Worm (Caenorhabditis elegans) whole organism, L4 larva: Measurements from ENCODE around the gene lpl-1.

Source experiments
- F44E2.7 ChIP-seq: fragments of 200-800 bp; sonication (Bioruptor generic); IDR thresholded peaks from 2 replicates; pipeline ENCODE4 v2.1.2; 2022; ENCODE audit warnings: missing genetic modification characterization, missing compliant biosample characterization
- F49E8.2 ChIP-seq: sonication (generic microtip); optimal IDR thresholded peaks from 2 replicates; lab custom pipeline; 2016; ENCODE audit warnings: missing compliant biosample characterization, mild to moderate bottlenecking, missing genetic modification characterization, borderline replicate concordance
- Y105C5A.15 ChIP-seq: fragments of 200-800 bp; sonication (Bioruptor generic); IDR thresholded peaks from 2 replicates; pipeline ENCODE4 v1.3.6; 2022; ENCODE audit warnings: missing genetic modification characterization, missing compliant biosample characterization
- ZK337.2 ChIP-seq: fragments of 200-800 bp; sonication (Bioruptor generic); IDR thresholded peaks from 2 replicates; pipeline ENCODE4 v1.3.6; 2022; ENCODE audit warnings: missing genetic modification reagents, missing genetic modification characterization, missing compliant biosample characterization
- ama-1 ChIP-seq: fragments of 150-350 bp; optimal IDR thresholded peaks from 2 replicates; lab custom pipeline; 2014; ENCODE audit warnings: inconsistent platforms, mixed read lengths
- arid-1 ChIP-seq: fragments of 200-800 bp; sonication (Bioruptor generic); conservative IDR thresholded peaks from 2 replicates; pipeline ENCODE4 v1.3.6; 2022; ENCODE audit warnings: missing genetic modification reagents, missing genetic modification characterization, missing compliant biosample characterization
- ceh-44 ChIP-seq: fragments of 200-800 bp; sonication (Bioruptor generic); IDR thresholded peaks from 2 replicates; pipeline ENCODE4 v1.3.6; 2022; ENCODE audit warnings: missing genetic modification reagents, missing genetic modification characterization, missing compliant biosample characterization
- ctbp-1 ChIP-seq: fragments of 200-800 bp; sonication (Bioruptor generic); IDR thresholded peaks from 2 replicates; pipeline ENCODE4 v1.3.6; 2022; ENCODE audit warnings: missing genetic modification reagents, missing genetic modification characterization, missing compliant biosample characterization
- dmd-8 ChIP-seq: fragments of 200-800 bp; sonication (Bioruptor generic); IDR thresholded peaks from 2 replicates; pipeline ENCODE4 v1.3.6; 2022; ENCODE audit warnings: missing genetic modification characterization, missing compliant biosample characterization
- dmd-9 ChIP-seq: fragments of 200-800 bp; sonication (Bioruptor generic); IDR thresholded peaks from 2 replicates; pipeline ENCODE4 v1.3.6; 2022; ENCODE audit warnings: missing genetic modification reagents, missing genetic modification characterization, missing compliant biosample characterization
- dpl-1 ChIP-seq: fragments of 150-350 bp; optimal IDR thresholded peaks from 2 replicates; lab custom pipeline; 2014; ENCODE audit warnings: missing biosample characterization, missing genetic modification reagents, missing genetic modification characterization
- egl-43 ChIP-seq: fragments of 200-800 bp; sonication (Bioruptor generic); IDR thresholded peaks from 2 replicates; pipeline ENCODE4 v1.3.6; 2022; ENCODE audit warnings: missing genetic modification reagents, missing genetic modification characterization, missing compliant biosample characterization
- gei-8 ChIP-seq: fragments of 200-800 bp; sonication (Bioruptor generic); optimal IDR thresholded peaks from 2 replicates; lab custom pipeline; 2018; ENCODE audit warnings: mild to moderate bottlenecking, missing genetic modification characterization, missing compliant biosample characterization
- hlh-11 ChIP-seq: fragments of 200-800 bp; sonication (Bioruptor generic); optimal IDR thresholded peaks from 2 replicates; lab custom pipeline; 2018; ENCODE audit warnings: mild to moderate bottlenecking, missing genetic modification characterization, missing compliant biosample characterization
- jun-1 ChIP-seq: fragments of 150-350 bp; optimal IDR thresholded peaks from 2 replicates; lab custom pipeline; 2014; ENCODE audit warnings: missing biosample characterization, missing genetic modification reagents, missing genetic modification characterization
- lim-7 ChIP-seq: fragments of 200-800 bp; sonication (Bioruptor generic); IDR thresholded peaks from 2 replicates; pipeline ENCODE4 v1.3.6; 2022; ENCODE audit warnings: missing genetic modification characterization, missing compliant biosample characterization
- lin-1 ChIP-seq: fragments of 200-800 bp; sonication (Bioruptor generic); IDR thresholded peaks from 2 replicates; pipeline ENCODE4 v1.3.6; 2022; ENCODE audit warnings: missing genetic modification reagents, missing genetic modification characterization, missing compliant biosample characterization
- lin-15B ChIP-seq: fragments of 150-350 bp; sonication (generic microtip); optimal IDR thresholded peaks from 3 replicates; lab custom pipeline; 2014; ENCODE audit warnings: missing biosample characterization, missing genetic modification characterization
- lin-38 ChIP-seq: fragments of 200-800 bp; sonication (Bioruptor generic); IDR thresholded peaks from 2 replicates; pipeline ENCODE4 v1.3.6; 2022; ENCODE audit warnings: missing genetic modification reagents, missing genetic modification characterization, missing compliant biosample characterization
- madf-9 ChIP-seq: fragments of 200-800 bp; sonication (Bioruptor generic); conservative IDR thresholded peaks from 2 replicates; pipeline ENCODE4 v1.3.6; 2022; ENCODE audit warnings: missing genetic modification reagents, missing genetic modification characterization, missing compliant biosample characterization
- mdt-29 ChIP-seq: fragments of 200-800 bp; sonication (Bioruptor generic); IDR thresholded peaks from 2 replicates; pipeline ENCODE4 v1.3.6; 2022; ENCODE audit warnings: missing genetic modification reagents, missing genetic modification characterization, missing compliant biosample characterization
- mep-1 ChIP-seq: fragments of 150-350 bp; sonication (generic microtip); optimal IDR thresholded peaks from 3 replicates; lab custom pipeline; 2014; ENCODE audit warnings: missing biosample characterization, missing genetic modification characterization
- mxl-2 ChIP-seq: fragments of 200-800 bp; sonication (Bioruptor generic); conservative IDR thresholded peaks from 2 replicates; pipeline ENCODE4 v1.3.6; 2022; ENCODE audit warnings: missing genetic modification reagents, missing genetic modification characterization, missing compliant biosample characterization
- mxl-3 ChIP-seq: fragments of 200-800 bp; sonication (Bioruptor generic); optimal IDR thresholded peaks from 2 replicates; lab custom pipeline; 2018; ENCODE audit warnings: mild to moderate bottlenecking, missing genetic modification characterization, missing compliant biosample characterization
- nhr-10 ChIP-seq: fragments of 150-350 bp; optimal IDR thresholded peaks from 2 replicates; lab custom pipeline; 2014; ENCODE audit warnings: missing biosample characterization, missing genetic modification characterization
- nhr-237 ChIP-seq: sonication (generic microtip); optimal IDR thresholded peaks from 2 replicates; lab custom pipeline; 2017; ENCODE audit warnings: missing biosample characterization, missing genetic modification characterization
- nhr-77 ChIP-seq: fragments of 150-350 bp; optimal IDR thresholded peaks from 2 replicates; lab custom pipeline; 2014; ENCODE audit warnings: missing biosample characterization, missing genetic modification characterization
- pha-4 ChIP-seq, 2 experiments: fragments of 150-350 bp in 1 of 2; fragments of 200-800 bp in 1 of 2; sonication (Bioruptor generic) in 1 of 2; IDR thresholded peaks in 1 of 2; optimal IDR thresholded peaks in 1 of 2; 2 replicates each; pipeline versions ENCODE4 v1.3.6 to Lab custom; 2014 to 2022; ENCODE audit warnings: missing genetic modification characterization in 2 of 2, missing genetic modification reagents in 2 of 2, missing biosample characterization in 1 of 2, missing compliant biosample characterization in 1 of 2
- rbr-2 ChIP-seq: sonication (generic microtip); optimal IDR thresholded peaks from 2 replicates; lab custom pipeline; 2016; ENCODE audit warnings: missing genotype, missing genetic modification characterization, missing compliant biosample characterization
- sdz-12 ChIP-seq: fragments of 200-800 bp; sonication (Bioruptor generic); optimal IDR thresholded peaks from 2 replicates; lab custom pipeline; 2018; ENCODE audit warnings: mild to moderate bottlenecking, missing genetic modification characterization, missing compliant biosample characterization
- snpc-1.2 ChIP-seq: fragments of 200-800 bp; sonication (Bioruptor generic); IDR thresholded peaks from 2 replicates; pipeline ENCODE4 v1.3.6; 2022; ENCODE audit warnings: missing genetic modification reagents, missing genetic modification characterization, missing compliant biosample characterization
- snpc-4 ChIP-seq: fragments of 150-350 bp; optimal IDR thresholded peaks from 2 replicates; lab custom pipeline; 2014; ENCODE audit warnings: missing biosample characterization, missing genetic modification characterization
- spr-1 ChIP-seq: sonication (generic microtip); optimal IDR thresholded peaks from 2 replicates; lab custom pipeline; 2016; ENCODE audit warnings: mild to moderate bottlenecking, missing genetic modification characterization, missing compliant biosample characterization
- spr-3 ChIP-seq: fragments of 200-800 bp; sonication (Bioruptor generic); optimal IDR thresholded peaks from 2 replicates; lab custom pipeline; 2018; ENCODE audit warnings: mild to moderate bottlenecking, missing genetic modification characterization, missing compliant biosample characterization
- zag-1 ChIP-seq: fragments of 150-350 bp; optimal IDR thresholded peaks from 2 replicates; lab custom pipeline; 2014; ENCODE audit warnings: missing biosample characterization, missing genetic modification characterization
- zfp-2 ChIP-seq: sonication (generic microtip); optimal IDR thresholded peaks from 2 replicates; lab custom pipeline; 2016; ENCODE audit warnings: mild to moderate bottlenecking, missing genetic modification characterization, missing compliant biosample characterization
- zip-11 ChIP-seq: fragments of 200-800 bp; sonication (Bioruptor generic); IDR thresholded peaks from 2 replicates; pipeline ENCODE4 v1.3.6; 2022; ENCODE audit warnings: missing genetic modification characterization, missing compliant biosample characterization
- ztf-11 ChIP-seq: fragments of 150-350 bp; optimal IDR thresholded peaks from 2 replicates; lab custom pipeline; 2014; ENCODE audit warnings: missing biosample characterization, missing genetic modification characterization

Gene lpl-1

ce11 chrIV:9093932-9094331 is at the start of gene lpl-1:
Gene lpl-1, minus strand, starts transcription at chrIV:9094032.
- TF ChIP-seq ceh-44 (GFP tag; lab: Robert Waterston, UW), result no peak
- no peak for TF ChIP-seq egl-43 (GFP tag; lab: Robert Waterston, UW)
- no peak for TF ChIP-seq mxl-3 (GFP tag; lab: Kevin White, UChicago)
- peak; percentile 6 for TF ChIP-seq ama-1
- no peak for TF ChIP-seq pha-4 (GFP tag; IDR thresholded peaks at IDR 0.05; lab: Robert Waterston, UW)
- no peak for TF ChIP-seq pha-4 (tag; optimal IDR thresholded peaks at IDR 0.05; lab: Kevin White, UChicago)

DNA sequence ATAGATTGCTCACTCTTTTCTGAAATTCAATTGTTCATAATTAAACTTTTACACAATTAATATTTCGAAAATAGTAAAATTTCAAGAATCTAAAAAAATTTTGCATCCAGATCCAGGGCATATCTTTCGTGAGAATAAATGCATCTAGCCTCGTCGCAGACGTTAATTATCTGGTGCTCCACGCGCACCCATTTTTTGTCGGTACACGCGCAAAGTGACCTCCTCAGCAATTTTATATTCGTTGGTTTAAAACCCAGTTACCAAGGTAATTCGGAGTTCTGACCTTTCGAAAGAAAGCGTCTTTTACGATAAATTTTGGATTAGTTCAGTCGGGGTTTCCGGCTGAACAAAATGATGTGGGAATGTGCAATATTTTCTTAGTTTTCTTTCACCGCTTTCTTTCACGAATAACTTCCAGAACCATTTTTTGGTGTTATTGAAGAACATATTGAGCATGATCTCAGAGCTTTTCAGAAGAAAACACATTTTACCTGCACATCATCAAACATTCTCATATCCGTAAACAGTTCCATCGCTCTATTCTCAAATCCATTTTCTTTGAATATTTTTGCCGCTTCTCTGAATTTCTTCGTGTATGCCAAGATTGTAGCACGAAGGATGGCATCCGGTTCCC is 46.5 kb upstream of the lpl-1 start:
- no peak for TF ChIP-seq lim-7 (GFP tag; lab: Robert Waterston, UW)
- no peak for TF ChIP-seq arid-1 (GFP tag; lab: Robert Waterston, UW)
- no peak for TF ChIP-seq ztf-11 (tag; lab: Kevin White, UChicago)
- no peak for TF ChIP-seq snpc-4 (tag; lab: Kevin White, UChicago)
- TF ChIP-seq lin-38 (GFP tag; lab: Robert Waterston, UW), result no peak; the same call in 1 of the 2 replicates
- TF ChIP-seq ctbp-1 (GFP tag; lab: Robert Waterston, UW), result no peak
- no peak for TF ChIP-seq spr-1
- no peak for TF ChIP-seq dmd-9 (GFP tag; lab: Robert Waterston, UW)
- TF ChIP-seq zip-11, result no peak
- TF ChIP-seq Y105C5A.15, result no peak
- TF ChIP-seq F44E2.7, result no peak
- TF ChIP-seq ceh-44 (GFP tag; lab: Robert Waterston, UW), result peak; percentile 39; the same call in 1 of the 2 replicates
- 0 out of 2 replicates have a peak, but pooled peaks have one; percentile 9 for TF ChIP-seq mdt-29 (GFP tag; lab: Robert Waterston, UW)
- no peak for TF ChIP-seq jun-1
- TF ChIP-seq madf-9 (GFP tag; lab: Robert Waterston, UW), result no peak
- no peak for TF ChIP-seq nhr-237 (tag; lab: Kevin White, UChicago)
- TF ChIP-seq F49E8.2 (tag; lab: Kevin White, UChicago), result peak; percentile 70
- TF ChIP-seq zag-1 (tag; lab: Kevin White, UChicago), result no peak
- TF ChIP-seq mep-1 (tag; lab: Kevin White, UChicago), result no peak
- no peak for TF ChIP-seq gei-8 (GFP tag; lab: Kevin White, UChicago)
- no peak for TF ChIP-seq mxl-2 (GFP tag; lab: Robert Waterston, UW)
- no peak for TF ChIP-seq nhr-10
- no peak for TF ChIP-seq sdz-12 (GFP tag; lab: Kevin White, UChicago)
- no peak for TF ChIP-seq lin-1
- peak; percentile 90 for TF ChIP-seq snpc-1.2
- no peak for TF ChIP-seq ZK337.2 (GFP tag; lab: Robert Waterston, UW)
- TF ChIP-seq nhr-77 (tag; lab: Kevin White, UChicago), result no peak

- TF ChIP-seq zfp-2 (tag; lab: Kevin White, UChicago) (no peak), dmd-8 (GFP tag; lab: Robert Waterston, UW) (no peak), dpl-1 (GFP tag; lab: Kevin White, UChicago) (no peak), hlh-11 (no peak), spr-3 (GFP tag; lab: Kevin White, UChicago) (no peak), egl-43 (GFP tag; lab: Robert Waterston, UW) (no peak), rbr-2 (no peak), arid-1 (GFP tag; lab: Robert Waterston, UW) (no peak), lin-15B (no peak), ceh-44 (GFP tag; lab: Robert Waterston, UW) (no peak)
These were observed 41.5 kb upstream of the lpl-1 start, which contains the start of gene delm-1 for ce11 chrIV:9135377-9135776. Gene delm-1, minus strand, starts transcription at chrIV:9135477.
